Worm (Caenorhabditis elegans) whole organism, young adult: ENCODE results near the gene gly-6.

ENCODE experiments used
- hrde-1 ChIP-seq: sonication (generic microtip); optimal IDR thresholded peaks from 2 replicates; lab custom pipeline; 2016; ENCODE audit warnings: missing genetic modification characterization, mild to moderate bottlenecking, missing compliant biosample characterization, moderate library complexity, missing genotype, missing genetic modification reagents, borderline replicate concordance
- mxl-1 ChIP-seq: sonication (generic microtip); optimal IDR thresholded peaks from 2 replicates; lab custom pipeline; 2016; ENCODE audit warnings: missing genetic modification characterization, missing compliant biosample characterization

DNA sequence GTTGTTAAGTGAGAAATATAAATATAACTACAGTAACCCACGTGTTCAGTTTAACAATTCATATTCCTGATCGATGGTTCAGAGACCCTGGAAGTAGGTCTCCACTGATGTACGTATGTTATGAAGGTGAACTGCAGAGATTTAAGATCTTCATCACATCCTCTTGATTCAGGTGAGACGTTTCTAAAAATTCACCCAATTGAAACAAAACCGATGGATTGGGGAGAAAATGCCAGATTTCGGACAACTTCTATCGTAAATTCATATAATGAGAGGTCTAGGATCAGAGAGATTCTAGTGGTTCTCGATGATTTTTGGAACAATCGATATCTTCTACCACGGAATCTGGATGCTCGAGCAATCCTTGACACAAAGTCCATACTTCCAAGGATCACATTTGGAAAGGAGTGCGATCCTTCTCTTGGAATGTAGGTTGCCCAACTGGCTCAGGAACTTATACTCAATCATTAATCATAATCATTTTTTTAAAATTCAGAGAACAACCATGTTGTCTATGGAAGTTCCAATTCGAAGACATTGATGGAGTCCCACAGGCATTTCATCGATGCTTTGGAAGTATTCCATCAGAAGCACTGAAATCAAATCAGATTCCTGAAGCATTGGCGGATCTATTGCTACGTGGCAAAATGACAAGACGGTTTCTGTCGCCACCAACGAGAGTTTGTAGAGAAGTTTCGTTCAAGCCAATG is 36.7 kb downstream of the gly-6 start, which contains the start of the genes nth-1 and R10E4.7:
- TF ChIP-seq hrde-1 (tag; lab: Kevin White, UChicago) (no peak), mxl-1 (no peak)
